Worm (Caenorhabditis elegans): ENCODE data around the gene F18A12.2.

ce11 chrII:3463097-3463496 lies 48.4 kb downstream of the F18A12.2 start, which contains the start of gene C16C8.9:
- TF ChIP-seq che-1 (tag; optimal IDR thresholded peaks at IDR 0.05), result no peak
- TF ChIP-seq ceh-9 (tag; optimal IDR thresholded peaks at IDR 0.05), result no peak
- TF ChIP-seq ceh-19 (GFP tag; optimal IDR thresholded peaks at IDR 0.05), result no peak
- TF ChIP-seq unc-86 (tag; optimal IDR thresholded peaks at IDR 0.05), result no peak
- TF ChIP-seq C38D4.7 (GFP tag; optimal IDR thresholded peaks at IDR 0.05), result no peak
- no peak for TF ChIP-seq pag-3 (tag; optimal IDR thresholded peaks at IDR 0.05; ENCODE audit: borderline replicate concordance)
- no peak for TF ChIP-seq ceh-14 (tag; optimal IDR thresholded peaks at IDR 0.05)
- no peak for TF ChIP-seq dmd-4 (tag; optimal IDR thresholded peaks at IDR 0.05; ENCODE audit: borderline replicate concordance)
- no peak for TF ChIP-seq npax-4 (tag; optimal IDR thresholded peaks at IDR 0.05)
- no peak for TF ChIP-seq fkh-6 (tag; optimal IDR thresholded peaks at IDR 0.05)
